Fruit fly (Drosophila melanogaster): ENCODE measurements around the gene CG9662.
A peak's percentile ranks its signal among the peaks of the same experiment; 100 is the strongest.

Gene CG9662

dm6 chr2L:3373242-3373641 is 3.3 kb downstream of the CG9662 start, which contains the start of gene GramD1B:
GramD1B (minus strand) TSS chr2L:3373372.
- TF ChIP-seq rgr (GFP tag; optimal IDR thresholded peaks at IDR 0.05) (peak; percentile 24), Hnf4 (GFP tag; optimal IDR thresholded peaks at IDR 0.05) (peak; percentile 52), Jra (GFP tag; optimal IDR thresholded peaks at IDR 0.05) (peak; percentile 6), foxo (GFP tag; optimal IDR thresholded peaks at IDR 0.05) (peak in 1 of 2 experiments; percentile 23), h (GFP tag; optimal IDR thresholded peaks at IDR 0.05) (peak; percentile 46), Sp1 (GFP tag; optimal IDR thresholded peaks at IDR 0.05) (peak; percentile 13), usp (GFP tag; optimal IDR thresholded peaks at IDR 0.05) (no peak), brk (GFP tag; optimal IDR thresholded peaks at IDR 0.05) (no peak), Rel (GFP tag; optimal IDR thresholded peaks at IDR 0.05) (no peak), Rel (tag; optimal IDR thresholded peaks at IDR 0.05) (peak; percentile 45), HLH106 (tag; optimal IDR thresholded peaks at IDR 0.05) (peak; percentile 21)

- TF ChIP-seq fru (GFP tag; optimal IDR thresholded peaks at IDR 0.05) (peak; percentile 19), foxo (GFP tag; optimal IDR thresholded peaks at IDR 0.05) (peak in 1 of 2 experiments; percentile 10), Vsx2 (GFP tag; optimal IDR thresholded peaks at IDR 0.05; ENCODE audit: partially characterized antibody) (no peak), psq (GFP tag; optimal IDR thresholded peaks at IDR 0.05) (peak; percentile 13), Hnf4 (GFP tag; optimal IDR thresholded peaks at IDR 0.05) (peak; percentile 12), h (GFP tag; optimal IDR thresholded peaks at IDR 0.05) (no peak), HLH106 (tag; optimal IDR thresholded peaks at IDR 0.05) (peak; percentile 31), N (GFP tag; optimal IDR thresholded peaks at IDR 0.05) (no peak)
These were observed 4.0 kb downstream of the CG9662 start for dm6 chr2L:3372483-3372929.

- TF ChIP-seq Rel (GFP tag; optimal IDR thresholded peaks at IDR 0.05) (no peak), Rel (tag; optimal IDR thresholded peaks at IDR 0.05) (peak; percentile 94), brk (GFP tag; optimal IDR thresholded peaks at IDR 0.05) (no peak), dl (GFP tag; optimal IDR thresholded peaks at IDR 0.05; ENCODE audit: insufficient read depth in 1 of 2, partially characterized antibody in 2 of 2) (no peak), jim (GFP tag; optimal IDR thresholded peaks at IDR 0.05) (no peak), Abd-B (GFP tag; optimal IDR thresholded peaks at IDR 0.05) (no peak)
These were observed 4.7 kb downstream of the CG9662 start for dm6 chr2L:3371776-3372383.

- TF ChIP-seq Dfd (GFP tag; optimal IDR thresholded peaks at IDR 0.05) (no peak), foxo (GFP tag; optimal IDR thresholded peaks at IDR 0.05) (no peak), h (GFP tag; optimal IDR thresholded peaks at IDR 0.05) (no peak), ey (GFP tag; optimal IDR thresholded peaks at IDR 0.05) (no peak), Dif (GFP tag; optimal IDR thresholded peaks at IDR 0.05; ENCODE audit: partially characterized antibody) (no peak), HLH106 (tag; optimal IDR thresholded peaks at IDR 0.05) (no peak), woc (GFP tag; optimal IDR thresholded peaks at IDR 0.05) (no peak), Sp1 (GFP tag; optimal IDR thresholded peaks at IDR 0.05) (no peak), psq (GFP tag; optimal IDR thresholded peaks at IDR 0.05) (no peak), dmrt93B (GFP tag; optimal IDR thresholded peaks at IDR 0.05) (no peak), dl (GFP tag; optimal IDR thresholded peaks at IDR 0.05; ENCODE audit: insufficient read depth in 1 of 2, partially characterized antibody in 2 of 2) (no peak), Hr78 (GFP tag; optimal IDR thresholded peaks at IDR 0.05) (no peak), CG32264 (GFP tag; optimal IDR thresholded peaks at IDR 0.05) (no peak), GATAd (GFP tag; optimal IDR thresholded peaks at IDR 0.05) (no peak)
These were observed 5.2 kb downstream of the CG9662 start for dm6 chr2L:3371340-3371739.

dm6 chr2L:3370920-3371319 is 5.6 kb downstream of the CG9662 start:
- TF ChIP-seq dsf (GFP tag; optimal IDR thresholded peaks at IDR 0.05; ENCODE audit: borderline replicate concordance) (no peak), Hr83 (GFP tag; optimal IDR thresholded peaks at IDR 0.05; ENCODE audit: poor library complexity, severe bottlenecking) (no peak), brk (GFP tag; optimal IDR thresholded peaks at IDR 0.05) (no peak), psq (GFP tag; optimal IDR thresholded peaks at IDR 0.05) (no peak), Dfd (GFP tag; optimal IDR thresholded peaks at IDR 0.05) (no peak), CG32264 (GFP tag; optimal IDR thresholded peaks at IDR 0.05) (no peak), dmrt93B (GFP tag; optimal IDR thresholded peaks at IDR 0.05) (no peak), jim (GFP tag; optimal IDR thresholded peaks at IDR 0.05) (no peak), Dif (GFP tag; optimal IDR thresholded peaks at IDR 0.05; ENCODE audit: partially characterized antibody) (no peak), CG9705 (GFP tag; optimal IDR thresholded peaks at IDR 0.05) (no peak), sv (GFP tag; optimal IDR thresholded peaks at IDR 0.05) (no peak), h (GFP tag; optimal IDR thresholded peaks at IDR 0.05) (no peak), foxo (GFP tag; optimal IDR thresholded peaks at IDR 0.05) (no peak), Sp1 (GFP tag; optimal IDR thresholded peaks at IDR 0.05) (no peak), dl (GFP tag; optimal IDR thresholded peaks at IDR 0.05; ENCODE audit: insufficient read depth in 1 of 2, partially characterized antibody in 2 of 2) (no peak), Mio (GFP tag; optimal IDR thresholded peaks at IDR 0.05) (no peak), woc (GFP tag; optimal IDR thresholded peaks at IDR 0.05) (no peak)

Data from whole organism, wandering third instar larva.